Fruit fly (Drosophila melanogaster): ENCODE results near the gene CG6184.

The CG6184 gene

dm6 chr3R:19671223-19671991, 13.7 kb upstream of the CG6184 start, which contains the start of gene Naam (continued):
- TF ChIP-seq CG3838 (GFP tag; optimal IDR thresholded peaks at IDR 0.05) = peak; percentile 43
- peak; percentile 14 for TF ChIP-seq CG3407 (GFP tag; optimal IDR thresholded peaks at IDR 0.05)
- TF ChIP-seq Ssrp (tag; optimal IDR thresholded peaks at IDR 0.05) = peak; percentile 31
- TF ChIP-seq CG10431 (GFP tag; optimal IDR thresholded peaks at IDR 0.05) = no peak
- peak; percentile 80 for TF ChIP-seq HLH54F (GFP tag; optimal IDR thresholded peaks at IDR 0.05)
- peak; percentile 28; the same call in 1 of the 3 replicates for TF ChIP-seq sr (GFP tag; IDR thresholded peaks at IDR 0.05)
- no peak for TF ChIP-seq CG7745 (tag; optimal IDR thresholded peaks at IDR 0.05)
- no peak for TF ChIP-seq CG11560 (tag; IDR thresholded peaks at IDR 0.05)
- TF ChIP-seq HmgD (GFP tag; optimal IDR thresholded peaks at IDR 0.05) = peak; percentile 30
- TF ChIP-seq Hmx (GFP tag; optimal IDR thresholded peaks at IDR 0.05) = peak; percentile 45
- TF ChIP-seq CG33213 (GFP tag; optimal IDR thresholded peaks at IDR 0.05) = peak; percentile 46
- TF ChIP-seq Atf3 (GFP tag; optimal IDR thresholded peaks at IDR 0.05) = peak; percentile 30
- TF ChIP-seq sens (GFP tag) = peak; percentile 96
- peak; percentile 73 for TF ChIP-seq dmrt99B (tag; optimal IDR thresholded peaks at IDR 0.05)
- TF ChIP-seq CG12155 (GFP tag; optimal IDR thresholded peaks at IDR 0.05) = peak; percentile 71
- TF ChIP-seq exex (tag; optimal IDR thresholded peaks at IDR 0.05) = peak; percentile 97
- peak; percentile 69; the same call in 2 of the 3 replicates for TF ChIP-seq CG34422 (GFP tag; IDR thresholded peaks at IDR 0.05)
- TF ChIP-seq hth (optimal IDR thresholded peaks at IDR 0.05) = no peak
- no peak for TF ChIP-seq jing (GFP tag; optimal IDR thresholded peaks at IDR 0.05)
- no peak for TF ChIP-seq pan (optimal IDR thresholded peaks at IDR 0.05)
- TF ChIP-seq pan (GFP tag; optimal IDR thresholded peaks at IDR 0.05 in 1 of 2, IDR thresholded peaks at IDR 0.05 in 1 of 2) = peak in 1 of 2 experiments; percentile 89
- TF ChIP-seq CG9609 (GFP tag; optimal IDR thresholded peaks at IDR 0.05) = peak; percentile 57
- TF ChIP-seq CG18011 (GFP tag; optimal IDR thresholded peaks at IDR 0.05) = peak; percentile 77
- TF ChIP-seq CG12659 (GFP tag; optimal IDR thresholded peaks at IDR 0.05) = peak; percentile 76
- TF ChIP-seq HLH3B (GFP tag; IDR thresholded peaks at IDR 0.05) = peak; percentile 66
- peak; percentile 53 for TF ChIP-seq fd96Cb (tag; optimal IDR thresholded peaks at IDR 0.05)
- no peak for TF ChIP-seq amos (GFP tag; IDR thresholded peaks at IDR 0.05; ENCODE audit: partially characterized antibody)
- TF ChIP-seq h (optimal IDR thresholded peaks at IDR 0.05) = no peak
- peak; percentile 55 for TF ChIP-seq p53 (GFP tag; optimal IDR thresholded peaks at IDR 0.05)
- TF ChIP-seq MBD-R2 (GFP tag; IDR thresholded peaks at IDR 0.05) = peak; percentile 40; the same call in 1 of the 2 replicates
- no peak for TF ChIP-seq tna (GFP tag; IDR thresholded peaks at IDR 0.05; ENCODE audit: partially characterized antibody)
- TF ChIP-seq sc (optimal IDR thresholded peaks at IDR 0.05) = no peak
- TF ChIP-seq sc (GFP tag; optimal IDR thresholded peaks at IDR 0.05) = no peak
- TF ChIP-seq CG15011 (GFP tag; optimal IDR thresholded peaks at IDR 0.05) = peak; percentile 35
- no peak for TF ChIP-seq CG32772 (GFP tag; IDR thresholded peaks at IDR 0.05)
- TF ChIP-seq dan (GFP tag; IDR thresholded peaks at IDR 0.05) = no peak
- TF ChIP-seq ham (GFP tag; IDR thresholded peaks at IDR 0.05) = no peak
- TF ChIP-seq Hr3 (GFP tag; optimal IDR thresholded peaks at IDR 0.05) = peak; percentile 51
- TF ChIP-seq fd3F (GFP tag; optimal IDR thresholded peaks at IDR 0.05) = peak; percentile 49
- TF ChIP-seq tll (GFP tag; optimal IDR thresholded peaks at IDR 0.05) = no peak
- peak; percentile 55; the same call in 2 of the 3 replicates for TF ChIP-seq Mrtf (GFP tag; IDR thresholded peaks at IDR 0.05)
- TF ChIP-seq Poxn (GFP tag; IDR thresholded peaks at IDR 0.05) = no peak
- no peak for TF ChIP-seq Doc2 (GFP tag; IDR thresholded peaks at IDR 0.05)
- TF ChIP-seq Dp (GFP tag; optimal IDR thresholded peaks at IDR 0.05) = no peak
- peak; percentile 59; the same call in 1 of the 2 replicates for TF ChIP-seq CG7372 (GFP tag; IDR thresholded peaks at IDR 0.05)
- peak; percentile 67 for TF ChIP-seq CG14441 (GFP tag; IDR thresholded peaks at IDR 0.05)
- peak; percentile 86 for TF ChIP-seq CG6813 (GFP tag; optimal IDR thresholded peaks at IDR 0.05)
- no peak for TF ChIP-seq twi (tag; optimal IDR thresholded peaks at IDR 0.05)
- peak; percentile 46; the same call in 1 of the 2 replicates for TF ChIP-seq Adf1 (GFP tag; IDR thresholded peaks at IDR 0.05)
- TF ChIP-seq HHEX (GFP tag; optimal IDR thresholded peaks at IDR 0.05) = peak; percentile 68
